Fruit fly (Drosophila melanogaster) whole organism, pupa: ENCODE results near the gene CG33521.

ENCODE experiments used
- CG10348 ChIP-seq: fragments of 200-800 bp; sonication (Bioruptor generic); IDR thresholded peaks from 2 replicates; pipeline ENCODE4 v1.3.6; 2022; ENCODE audit warnings: missing biosample characterization, missing genetic modification characterization
- CG12605 ChIP-seq: fragments of 200-800 bp; sonication (Bioruptor generic); IDR thresholded peaks from 2 replicates; pipeline ENCODE4 v1.3.6; 2022; ENCODE audit warnings: missing biosample characterization, missing genetic modification characterization
- CG14655 ChIP-seq: fragments of 200-800 bp; sonication (Bioruptor generic); optimal IDR thresholded peaks from 3 replicates; lab custom pipeline; 2017; ENCODE audit warnings: mild to moderate bottlenecking, missing biosample characterization, missing genetic modification reagents, missing genetic modification characterization
- CG17806 ChIP-seq: fragments of 200-800 bp; sonication (Bioruptor generic); optimal IDR thresholded peaks from 2 replicates; lab custom pipeline; 2018; ENCODE audit warnings: missing biosample characterization, mild to moderate bottlenecking, missing genetic modification characterization, moderate library complexity
- CG32121 ChIP-seq: fragments of 200-800 bp; sonication (Bioruptor generic); IDR thresholded peaks from 2 replicates; pipeline ENCODE4 v1.3.6; 2022; ENCODE audit warnings: missing biosample characterization, missing genetic modification characterization
- CG34367 ChIP-seq: fragments of 200-800 bp; sonication (Bioruptor generic); optimal IDR thresholded peaks from 2 replicates; lab custom pipeline; 2018; ENCODE audit warnings: missing biosample characterization, mild to moderate bottlenecking, missing genetic modification characterization
- CG4496 ChIP-seq: fragments of 200-800 bp; sonication (Bioruptor generic); IDR thresholded peaks from 3 replicates; pipeline ENCODE4 v1.3.6; 2022; ENCODE audit warnings: missing biosample characterization, missing genetic modification characterization
- EcR ChIP-seq: fragments of 200-800 bp; sonication (Bioruptor generic); optimal IDR thresholded peaks from 3 replicates; lab custom pipeline; 2019; ENCODE audit warnings: missing biosample characterization, missing genetic modification characterization, mild to moderate bottlenecking, moderate library complexity, missing genetic modification reagents
- Pif1B ChIP-seq: fragments of 200-800 bp; sonication (Bioruptor generic); optimal IDR thresholded peaks from 3 replicates; lab custom pipeline; 2016; ENCODE audit warnings: missing biosample characterization, missing genetic modification characterization
- fd96Ca ChIP-seq: fragments of 200-800 bp; sonication (Bioruptor generic); IDR thresholded peaks from 3 replicates; pipeline ENCODE4 v1.3.6; 2022; ENCODE audit warnings: missing biosample characterization, missing genetic modification characterization

DNA sequence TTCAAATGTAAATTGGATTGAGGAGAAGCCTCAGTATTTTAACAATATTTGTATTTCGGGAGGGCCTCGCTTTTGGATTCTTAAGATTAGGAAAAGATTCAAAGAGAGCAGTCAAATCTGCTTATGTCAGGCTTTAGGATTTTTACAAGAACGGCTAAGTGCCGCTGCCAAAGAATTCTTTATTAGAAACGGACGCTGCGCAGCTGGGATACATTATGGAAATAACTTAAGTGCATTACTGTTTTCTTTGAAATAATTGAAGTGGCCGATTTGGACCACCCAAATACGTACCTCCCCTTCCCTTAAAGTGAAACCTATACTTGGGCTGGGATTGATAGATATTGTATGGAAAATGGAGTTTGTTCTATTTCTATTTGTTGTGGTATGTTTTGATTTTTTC is 52.7 kb downstream of the CG33521 start:
- TF ChIP-seq CG14655 (GFP tag; lab: Kevin White, UChicago) (no peak), CG32121 (GFP tag; lab: Robert Waterston, UW) (no peak), CG4496 (no peak), CG34367 (tag; lab: Kevin White, UChicago) (no peak), EcR (GFP tag; lab: Kevin White, UChicago) (no peak), CG12605 (GFP tag; lab: Robert Waterston, UW) (no peak), CG17806 (tag; lab: Kevin White, UChicago) (no peak), CG10348 (GFP tag; lab: Robert Waterston, UW) (no peak), fd96Ca (GFP tag; lab: Robert Waterston, UW) (no peak), Pif1B (no peak)
